Worm (Caenorhabditis elegans): Measurements from ENCODE around the gene msrp-5.

The msrp-5 gene

DNA sequence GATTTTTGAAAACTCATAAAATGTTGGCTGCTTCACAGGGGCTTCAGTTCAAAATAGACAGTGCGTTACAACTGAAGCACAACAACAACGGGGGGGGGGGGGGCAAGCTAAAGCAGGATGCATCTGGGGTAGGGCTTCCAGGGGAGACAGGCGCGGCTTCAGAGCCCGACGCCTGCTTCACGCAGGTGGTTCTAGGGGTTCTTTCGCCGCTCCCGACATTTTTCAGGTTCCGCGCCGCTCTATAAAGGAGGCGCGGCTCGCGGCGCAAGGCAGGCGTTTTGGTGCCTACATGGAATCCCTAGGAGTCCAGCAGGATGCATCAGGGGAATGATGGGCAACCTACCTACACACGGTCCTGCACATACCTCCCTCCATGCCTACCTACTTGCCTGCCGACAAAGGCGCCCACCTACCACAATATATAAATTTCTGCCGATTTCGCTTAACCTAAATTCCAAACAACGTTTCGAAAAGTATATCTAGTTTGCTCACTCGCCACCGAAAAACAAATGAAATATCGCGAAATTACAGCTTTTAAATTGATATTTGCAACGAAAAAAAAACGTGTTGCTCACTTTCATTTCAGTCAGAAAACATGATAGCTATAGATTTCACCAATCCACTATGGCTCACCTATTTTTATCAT is 10.5 kb downstream of the msrp-5 start, which contains the start of gene sri-71:
Gene sri-71, plus strand, starts transcription at position 596 of the 646 bp plus-strand sequence.
- TF ChIP-seq npax-4 (tag; optimal IDR thresholded peaks at IDR 0.05) (no peak), elt-4 (tag; optimal IDR thresholded peaks at IDR 0.05) (no peak), pha-2 (tag; optimal IDR thresholded peaks at IDR 0.05) (no peak), ceh-18 (tag; optimal IDR thresholded peaks at IDR 0.05) (no peak), ceh-9 (tag; optimal IDR thresholded peaks at IDR 0.05) (no peak), ceh-19 (GFP tag; optimal IDR thresholded peaks at IDR 0.05) (no peak), pax-1 (tag; optimal IDR thresholded peaks at IDR 0.05) (no peak), fkh-10 (GFP tag; optimal IDR thresholded peaks at IDR 0.05) (no peak), C08G9.2 (tag; optimal IDR thresholded peaks at IDR 0.05) (no peak), gmeb-2 (tag; optimal IDR thresholded peaks at IDR 0.05) (no peak), lin-11 (tag; optimal IDR thresholded peaks at IDR 0.05) (no peak), ceh-22 (tag; optimal IDR thresholded peaks at IDR 0.05) (no peak), ref-2 (tag; optimal IDR thresholded peaks at IDR 0.05) (no peak), ceh-34 (tag; optimal IDR thresholded peaks at IDR 0.05) (no peak), ceh-24 (tag; optimal IDR thresholded peaks at IDR 0.05) (no peak), unc-42 (tag; optimal IDR thresholded peaks at IDR 0.05) (no peak), zip-5 (tag; optimal IDR thresholded peaks at IDR 0.05) (no peak)

DNA sequence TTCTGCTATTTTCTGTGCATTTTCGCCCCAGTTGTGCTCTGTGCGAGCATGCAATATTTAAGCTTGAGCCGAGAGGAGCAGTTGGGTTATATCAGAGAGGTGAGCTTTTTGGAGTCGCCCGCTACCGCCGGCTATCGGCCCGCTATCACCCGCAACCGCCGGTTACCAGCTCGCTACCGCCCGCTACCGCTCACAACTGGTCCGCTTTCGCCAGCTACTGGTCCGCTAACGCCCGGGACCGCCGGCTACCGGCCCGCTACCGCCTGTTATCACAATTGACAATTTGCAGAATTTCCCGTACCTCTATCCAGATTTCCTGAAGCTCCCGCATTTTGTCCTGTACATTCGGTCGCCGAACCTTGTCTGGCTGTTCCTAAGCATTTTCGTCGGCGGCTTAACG is 11.7 kb downstream of the msrp-5 start:
- TF ChIP-seq unc-55 (GFP tag; optimal IDR thresholded peaks at IDR 0.05) (no peak), ceh-24 (tag; optimal IDR thresholded peaks at IDR 0.05) (no peak), ceh-45 (GFP tag; IDR thresholded peaks at IDR 0.05) (no peak), elt-2 (tag; optimal IDR thresholded peaks at IDR 0.05) (no peak), ceh-2 (tag; optimal IDR thresholded peaks at IDR 0.05) (no peak), nhr-11 (tag; optimal IDR thresholded peaks at IDR 0.05) (no peak), unc-42 (tag; optimal IDR thresholded peaks at IDR 0.05) (no peak), che-1 (tag; optimal IDR thresholded peaks at IDR 0.05) (no peak), pag-3 (tag; optimal IDR thresholded peaks at IDR 0.05; ENCODE audit: borderline replicate concordance) (no peak)

DNA sequence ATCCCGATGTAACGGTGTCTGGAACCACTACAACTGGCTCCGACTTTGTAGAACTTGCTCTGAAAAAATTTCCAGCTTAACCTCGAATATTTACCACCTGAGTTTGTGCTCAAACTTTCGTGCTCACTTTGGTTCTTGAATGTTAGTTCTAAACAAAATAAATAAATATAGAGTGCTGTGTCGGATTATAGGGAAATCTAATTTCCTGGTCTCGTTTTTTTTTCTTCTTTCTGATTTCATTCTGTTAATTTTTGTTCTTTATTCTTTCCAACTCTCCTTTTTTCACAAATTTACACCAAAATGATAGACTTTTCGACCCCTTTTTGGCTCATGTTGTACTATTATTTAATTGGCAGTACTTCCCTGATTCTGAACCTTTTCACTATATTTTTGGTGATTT is 12.5 kb downstream of the msrp-5 start, which contains the start of gene sri-37:
Gene sri-37, plus strand, starts transcription at position 301 of the 400 bp plus-strand sequence.
- no peak for TF ChIP-seq ceh-24 (tag; optimal IDR thresholded peaks at IDR 0.05)
- no peak for TF ChIP-seq sox-4 (tag; optimal IDR thresholded peaks at IDR 0.05)

- TF ChIP-seq fkh-6 (tag; optimal IDR thresholded peaks at IDR 0.05) (no peak), F13H6.1 (tag; optimal IDR thresholded peaks at IDR 0.05) (no peak)
Measured at ce11 chrII:2631169-2631568, 14.4 kb downstream of the msrp-5 start, which contains the start of gene D2062.1. TSS of gene D2062.1 (plus strand) at chrII:2631469.

- peak; percentile 89 for TF ChIP-seq dve-1 (tag; optimal IDR thresholded peaks at IDR 0.05)
Measured at ce11 chrII:2632194-2632593, 15.5 kb downstream of the msrp-5 start.

- TF ChIP-seq fkh-10 (GFP tag; optimal IDR thresholded peaks at IDR 0.05), result no peak
Measured at ce11 chrII:2637359-2637758, 20.6 kb downstream of the msrp-5 start, which contains the start of gene F22E5.21. TSS of gene F22E5.21 (minus strand) at chrII:2637459.

- TF ChIP-seq fkh-10 (GFP tag; optimal IDR thresholded peaks at IDR 0.05), result no peak
- no peak for TF ChIP-seq ceh-14 (tag; optimal IDR thresholded peaks at IDR 0.05)
- TF ChIP-seq ama-1 (optimal IDR thresholded peaks at IDR 0.05), result no peak
- TF ChIP-seq lin-11 (tag; optimal IDR thresholded peaks at IDR 0.05), result no peak
- no peak for TF ChIP-seq pros-1 (tag; optimal IDR thresholded peaks at IDR 0.05)
- TF ChIP-seq ets-4 (tag; optimal IDR thresholded peaks at IDR 0.05), result no peak
- no peak for TF ChIP-seq ztf-16 (tag; optimal IDR thresholded peaks at IDR 0.05)
- TF ChIP-seq nhr-11 (tag; optimal IDR thresholded peaks at IDR 0.05), result no peak
- TF ChIP-seq elt-4 (tag; optimal IDR thresholded peaks at IDR 0.05), result no peak
- no peak for TF ChIP-seq nfya-1 (tag; optimal IDR thresholded peaks at IDR 0.05)
- no peak for TF ChIP-seq unc-3 (GFP tag; conservative IDR thresholded peaks at IDR 0.05)
- TF ChIP-seq unc-3 (tag; optimal IDR thresholded peaks at IDR 0.05), result no peak
- no peak for TF ChIP-seq fax-1 (tag; optimal IDR thresholded peaks at IDR 0.05)
- no peak for TF ChIP-seq nhr-232 (tag; optimal IDR thresholded peaks at IDR 0.05)
Measured at ce11 chrII:2638062-2638461, 21.3 kb downstream of the msrp-5 start, which contains the start of gene F22E5.9. TSS of gene F22E5.9 (plus strand) at chrII:2638388.

Measured in whole organism, late embryonic.